Fruit fly (Drosophila melanogaster) whole organism, embryonic: ENCODE data around the gene CG2865.

ENCODE experiments used
- Antp ChIP-seq: fragments of 200-800 bp; sonication (Bioruptor generic); optimal IDR thresholded peaks from 3 replicates; lab custom pipeline; 2016; ENCODE audit warnings: missing biosample characterization, missing genetic modification characterization
- Bdp1 ChIP-seq: fragments of 200-800 bp; sonication (Bioruptor generic); optimal IDR thresholded peaks from 3 replicates; lab custom pipeline; 2016; ENCODE audit warnings: missing biosample characterization, missing genetic modification characterization
- BtbVII ChIP-seq: fragments of 200-800 bp; sonication (Bioruptor generic); optimal IDR thresholded peaks from 3 replicates; lab custom pipeline; 2017; ENCODE audit warnings: missing biosample characterization, mild to moderate bottlenecking, missing genetic modification characterization
- CG10209 ChIP-seq: fragments of 200-800 bp; sonication (Bioruptor generic); optimal IDR thresholded peaks from 3 replicates; lab custom pipeline; 2017; ENCODE audit warnings: missing biosample characterization, mild to moderate bottlenecking, missing genetic modification characterization, missing genetic modification reagents
- CG10274 ChIP-seq: fragments of 200-800 bp; sonication (Bioruptor generic); optimal IDR thresholded peaks from 3 replicates; lab custom pipeline; 2017; ENCODE audit warnings: missing biosample characterization, mild to moderate bottlenecking, missing genetic modification characterization
- CG11093 ChIP-seq: fragments of 200-800 bp; sonication (Bioruptor generic); IDR thresholded peaks from 3 replicates; pipeline ENCODE4 v1.3.6; 2022; ENCODE audit warnings: missing biosample characterization, missing genetic modification characterization
- CG11560 ChIP-seq: fragments of 200-800 bp; sonication (Bioruptor generic); IDR thresholded peaks from 3 replicates; pipeline ENCODE4 v1.3.6; 2022; ENCODE audit warnings: missing biosample characterization, missing genetic modification characterization
- CG12236 ChIP-seq: fragments of 200-800 bp; sonication (Bioruptor generic); optimal IDR thresholded peaks from 2 replicates; lab custom pipeline; 2016; ENCODE audit warnings: missing biosample characterization, missing genetic modification characterization
- CG1602 ChIP-seq: fragments of 200-800 bp; sonication (Bioruptor generic); optimal IDR thresholded peaks from 3 replicates; lab custom pipeline; 2016; ENCODE audit warnings: missing biosample characterization, missing genetic modification characterization
- CG1603 ChIP-seq: fragments of 200-800 bp; sonication (Bioruptor generic); optimal IDR thresholded peaks from 2 replicates; lab custom pipeline; 2019; ENCODE audit warnings: missing biosample characterization, mild to moderate bottlenecking, missing genetic modification characterization, moderate library complexity
- CG4360 ChIP-seq: fragments of 200-800 bp; sonication (Bioruptor generic); IDR thresholded peaks from 2 replicates; pipeline ENCODE4 v1.3.6; 2022; ENCODE audit warnings: missing biosample characterization, missing genetic modification characterization
- CG4617 ChIP-seq: fragments of 200-800 bp; sonication (Bioruptor generic); optimal IDR thresholded peaks from 3 replicates; lab custom pipeline; 2016; ENCODE audit warnings: missing biosample characterization, missing genetic modification characterization, borderline replicate concordance
- CG6272 ChIP-seq: fragments of 200-800 bp; sonication (Bioruptor generic); IDR thresholded peaks from 2 replicates; pipeline ENCODE4 v1.3.6; 2022; ENCODE audit warnings: missing biosample characterization, missing genetic modification characterization
- CG6813 ChIP-seq: fragments of 200-800 bp; sonication (Bioruptor generic); optimal IDR thresholded peaks from 2 replicates; lab custom pipeline; 2017; ENCODE audit warnings: missing biosample characterization, missing genetic modification characterization, mild to moderate bottlenecking, moderate library complexity, missing genetic modification reagents
- CG6854 ChIP-seq: fragments of 200-800 bp; sonication (Bioruptor generic); optimal IDR thresholded peaks from 3 replicates; lab custom pipeline; 2017; ENCODE audit warnings: missing biosample characterization, mild to moderate bottlenecking, missing genetic modification characterization
- CG7357 ChIP-seq: fragments of 200-800 bp; sonication (Bioruptor generic); IDR thresholded peaks from 3 replicates; pipeline ENCODE4 v1.3.6; 2022; ENCODE audit warnings: missing biosample characterization, missing genetic modification characterization
- CG8388 ChIP-seq: fragments of 200-800 bp; sonication (Bioruptor generic); optimal IDR thresholded peaks from 2 replicates; lab custom pipeline; 2019; ENCODE audit warnings: missing biosample characterization, mild to moderate bottlenecking, missing genetic modification characterization, moderate library complexity
- CoRest ChIP-seq: fragments of 200-800 bp; sonication (Bioruptor generic); optimal IDR thresholded peaks from 3 replicates; lab custom pipeline; 2018; ENCODE audit warnings: missing biosample characterization, mild to moderate bottlenecking, missing genetic modification characterization, moderate library complexity
- Dek ChIP-seq: fragments of 200-800 bp; sonication (Bioruptor generic); optimal IDR thresholded peaks from 3 replicates; lab custom pipeline; 2019; ENCODE audit warnings: missing biosample characterization, mild to moderate bottlenecking, missing genetic modification characterization, moderate library complexity
- Dip2 ChIP-seq: fragments of 200-800 bp; sonication (Bioruptor generic); IDR thresholded peaks from 2 replicates; pipeline ENCODE4 v1.3.6; 2022; ENCODE audit warnings: missing biosample characterization, missing genetic modification characterization
- Dll ChIP-seq: fragments of 200-800 bp; sonication (Bioruptor generic); IDR thresholded peaks from 4 replicates; pipeline ENCODE4 v1.3.6; 2022; ENCODE audit warnings: missing biosample characterization, missing genetic modification characterization; ENCODE audit not compliant: partially characterized antibody
- E2f1 ChIP-seq: fragments of 200-800 bp; sonication (Bioruptor generic); IDR thresholded peaks from 2 replicates; pipeline ENCODE4 v1.3.6; 2022; ENCODE audit warnings: missing biosample characterization, missing genetic modification characterization
- E2f2 ChIP-seq: fragments of 200-800 bp; sonication (Bioruptor generic); IDR thresholded peaks from 2 replicates; pipeline ENCODE4 v1.3.6; 2022; ENCODE audit warnings: missing biosample characterization, missing genetic modification characterization
- Elba2 ChIP-seq: fragments of 200-800 bp; sonication (Bioruptor generic); optimal IDR thresholded peaks from 3 replicates; lab custom pipeline; 2016; ENCODE audit warnings: missing biosample characterization, missing genetic modification characterization
- Ets65A ChIP-seq: fragments of 200-800 bp; sonication (Bioruptor generic); peaks from one replicate; lab custom pipeline; 2016; ENCODE audit warnings: missing biosample characterization, missing genetic modification characterization
- Hr3 ChIP-seq: fragments of 200-800 bp; sonication (Bioruptor generic); optimal IDR thresholded peaks from 3 replicates; lab custom pipeline; 2016; ENCODE audit warnings: missing biosample characterization, missing genetic modification characterization
- Jarid2 ChIP-seq: fragments of 200-800 bp; sonication (Bioruptor generic); optimal IDR thresholded peaks from 3 replicates; lab custom pipeline; 2017; ENCODE audit warnings: mild to moderate bottlenecking, missing biosample characterization, missing genetic modification reagents, missing genetic modification characterization
- Myb ChIP-seq: fragments of 200-800 bp; sonication (Bioruptor generic); optimal IDR thresholded peaks from 2 replicates; lab custom pipeline; 2016; ENCODE audit warnings: missing biosample characterization, missing genetic modification characterization
- Nf-YC ChIP-seq: fragments of 200-800 bp; optimal IDR thresholded peaks from 3 replicates; lab custom pipeline; 2019; ENCODE audit warnings: missing biosample characterization, mild to moderate bottlenecking, missing genetic modification characterization, moderate library complexity
- Oaz ChIP-seq: fragments of 200-800 bp; sonication (Bioruptor generic); IDR thresholded peaks from 2 replicates; pipeline ENCODE4 v1.3.6; 2022; ENCODE audit warnings: missing biosample characterization, missing genetic modification characterization
- Optix ChIP-seq: fragments of 200-800 bp; sonication (Bioruptor generic); IDR thresholded peaks from 3 replicates; pipeline ENCODE4 v1.3.6; 2022; ENCODE audit warnings: missing biosample characterization, missing genetic modification characterization
- Rfx ChIP-seq: fragments of 200-800 bp; sonication (Bioruptor generic); IDR thresholded peaks from 2 replicates; pipeline ENCODE4 v1.3.6; 2022; ENCODE audit warnings: missing biosample characterization, missing genetic modification characterization
- Trl ChIP-seq, 3 experiments: fragments of >200 bp in 2 of 3; fragments of 200-800 bp in 1 of 3; sonication (Bioruptor generic) in 1 of 3; optimal IDR thresholded peaks; 2 replicates in 1 of 3; 3 replicates in 2 of 3; lab custom pipeline; 2016 to 2017; ENCODE audit warnings: missing biosample characterization in 1 of 3, missing genetic modification characterization in 1 of 3
- YL-1 ChIP-seq: fragments of 200-800 bp; sonication (Bioruptor generic); optimal IDR thresholded peaks from 3 replicates; lab custom pipeline; 2017; ENCODE audit warnings: missing biosample characterization, mild to moderate bottlenecking, missing genetic modification characterization
- ab ChIP-seq: fragments of 200-800 bp; sonication (Bioruptor generic); optimal IDR thresholded peaks from 2 replicates; lab custom pipeline; 2016; ENCODE audit warnings: missing biosample characterization, missing genetic modification characterization
- ara ChIP-seq: fragments of 200-800 bp; sonication (Bioruptor generic); IDR thresholded peaks from 2 replicates; pipeline ENCODE4 v1.3.6; 2022; ENCODE audit warnings: missing biosample characterization, missing genetic modification characterization
- cad ChIP-seq: fragments of >200 bp; optimal IDR thresholded peaks from 2 replicates; lab custom pipeline; 2017; ENCODE audit warnings: missing biosample characterization, missing genetic modification characterization
- dan ChIP-seq: fragments of 200-800 bp; sonication (Bioruptor generic); IDR thresholded peaks from 2 replicates; pipeline ENCODE4 v1.3.6; 2022; ENCODE audit warnings: missing biosample characterization, missing genetic modification characterization
- grau ChIP-seq: fragments of 200-800 bp; optimal IDR thresholded peaks from 3 replicates; lab custom pipeline; 2019; ENCODE audit warnings: missing biosample characterization, mild to moderate bottlenecking, missing genetic modification characterization, moderate library complexity
- h ChIP-seq: fragments of >200 bp; optimal IDR thresholded peaks from 2 replicates; lab custom pipeline; 2017
- ken ChIP-seq: fragments of 200-800 bp; sonication (Bioruptor generic); IDR thresholded peaks from 3 replicates; pipeline ENCODE4 v1.3.6; 2022; ENCODE audit warnings: missing biosample characterization, missing genetic modification characterization
- lola ChIP-seq, 3 experiments: fragments of >200 bp in 2 of 3; fragments of 200-800 bp in 1 of 3; sonication (Bioruptor generic) in 1 of 3; optimal IDR thresholded peaks; 2 replicates each; lab custom pipeline; 2017 to 2019; ENCODE audit warnings: missing biosample characterization in 3 of 3, missing genetic modification characterization in 3 of 3, mild to moderate bottlenecking in 1 of 3, moderate library complexity in 1 of 3
- ssp ChIP-seq: fragments of 200-800 bp; sonication (Bioruptor generic); IDR thresholded peaks from 2 replicates; pipeline ENCODE4 v1.3.6; 2022; ENCODE audit warnings: missing biosample characterization, missing genetic modification characterization
- ttk ChIP-seq: fragments of 200-800 bp; sonication (Bioruptor generic); IDR thresholded peaks from 2 replicates; pipeline ENCODE4 v2.1.2; 2022; ENCODE audit warnings: missing biosample characterization, missing genetic modification characterization
- unpg ChIP-seq: fragments of 200-800 bp; sonication (Bioruptor generic); optimal IDR thresholded peaks from 3 replicates; lab custom pipeline; 2018; ENCODE audit warnings: missing biosample characterization, mild to moderate bottlenecking, missing genetic modification characterization, moderate library complexity
- vnd ChIP-seq: fragments of 200-800 bp; sonication (Bioruptor generic); IDR thresholded peaks from 3 replicates; pipeline ENCODE4 v1.3.6; 2022; ENCODE audit warnings: missing biosample characterization, missing genetic modification characterization; ENCODE audit not compliant: partially characterized antibody
- zfh2 ChIP-seq: fragments of 200-800 bp; sonication (Bioruptor generic); optimal IDR thresholded peaks from 2 replicates; lab custom pipeline; 2016; ENCODE audit warnings: missing biosample characterization, missing genetic modification characterization

CG2865 gene

DNA sequence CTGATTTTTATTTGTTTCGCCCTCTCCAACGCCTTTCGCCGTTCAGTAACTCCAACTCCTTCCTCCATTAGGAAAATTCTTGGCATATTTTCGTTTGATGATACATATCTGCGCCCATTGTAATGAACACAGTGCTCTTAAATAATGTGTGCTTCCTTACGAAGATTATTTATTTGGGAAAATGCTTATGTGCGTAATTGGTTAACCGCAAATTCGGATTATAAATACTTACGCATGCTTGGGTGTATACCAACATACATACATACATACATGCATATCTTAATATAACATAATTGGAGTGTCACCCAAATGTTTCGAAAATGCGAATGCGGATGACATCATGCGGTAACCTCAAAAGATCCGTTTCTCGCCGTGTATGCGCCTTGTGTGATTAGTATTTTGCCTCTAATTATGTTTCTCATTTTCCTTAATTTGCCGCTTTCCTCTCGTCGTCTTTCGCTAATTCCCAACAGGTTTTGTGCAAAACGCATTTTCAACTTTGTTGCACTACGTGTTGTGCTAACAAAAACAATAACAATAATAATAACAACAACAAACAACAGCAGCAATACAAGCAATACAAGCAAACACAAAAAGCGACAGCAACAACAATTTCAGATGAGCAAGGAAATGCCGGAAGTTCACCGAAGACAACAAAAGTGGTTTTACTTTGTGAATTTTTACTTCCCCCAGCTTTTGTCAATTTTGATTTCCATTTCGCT, 11.5 kb upstream of the CG2865 start (continued):
- peak; percentile 14 for TF ChIP-seq grau (tag; lab: Kevin White, UChicago)
- TF ChIP-seq CG8388, result peak; percentile 11
- TF ChIP-seq CG4617 (GFP tag; lab: Kevin White, UChicago), result no peak
- TF ChIP-seq YL-1 (GFP tag; lab: Kevin White, UChicago), result no peak
- TF ChIP-seq Rfx (GFP tag; lab: Robert Waterston, UW), result no peak
- TF ChIP-seq CG1603 (tag; lab: Kevin White, UChicago), result peak; percentile 27
- peak in 1 of 3 experiments; percentile 10 for TF ChIP-seq lola (GFP tag; optimal IDR thresholded peaks at IDR 0.05; lab: Kevin White, UChicago)

DNA sequence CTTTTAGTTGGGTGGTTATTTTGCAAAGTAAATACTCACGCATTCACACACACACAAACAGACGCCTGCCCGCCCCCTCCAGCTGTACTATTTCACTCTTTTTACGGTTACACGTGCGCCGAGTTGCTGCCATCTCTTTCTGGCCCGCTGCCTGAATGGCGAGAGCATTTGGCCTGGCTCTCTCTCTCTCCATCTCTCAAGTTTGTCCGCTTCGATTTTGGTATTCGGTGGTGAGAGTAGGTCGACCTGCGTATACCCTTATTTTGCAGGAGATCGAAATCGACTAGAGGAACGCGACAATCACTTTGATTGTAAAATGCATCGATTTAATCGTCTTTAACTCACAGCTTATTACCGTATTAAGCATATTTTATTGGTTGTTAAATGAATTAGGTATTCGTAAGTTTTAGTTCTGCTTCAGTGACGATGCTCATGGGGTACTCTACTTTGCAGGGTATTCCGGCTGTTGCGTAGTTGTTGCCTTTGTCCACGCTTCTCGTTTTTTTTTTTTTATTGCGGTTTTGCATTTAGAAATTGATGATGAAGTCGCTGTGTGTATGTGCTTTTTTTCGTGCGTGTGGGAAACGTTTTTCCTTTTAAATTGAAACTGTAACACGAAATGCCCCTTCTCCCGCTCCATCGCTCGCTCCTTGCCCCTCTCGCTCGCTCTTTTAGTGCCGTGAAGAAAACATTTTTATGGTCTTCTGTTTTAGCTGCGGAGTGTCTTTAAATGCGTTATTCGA, 10.7 kb upstream of the CG2865 start:
- no peak for TF ChIP-seq h (lab: Kevin White, UChicago)
- TF ChIP-seq ssp (GFP tag; lab: Robert Waterston, UW), result peak; percentile 65
- peak; percentile 83 for TF ChIP-seq Bdp1 (GFP tag; lab: Kevin White, UChicago)
- peak; percentile 85 for TF ChIP-seq ab (GFP tag; lab: Kevin White, UChicago)
- peak; percentile 83 for TF ChIP-seq CG1602 (GFP tag; lab: Kevin White, UChicago)
- TF ChIP-seq Myb (GFP tag; lab: Kevin White, UChicago), result peak; percentile 84
- TF ChIP-seq vnd (GFP tag; lab: Robert Waterston, UW), result no peak
- no peak for TF ChIP-seq Dip2 (GFP tag; lab: Robert Waterston, UW)
- TF ChIP-seq CG6813 (GFP tag; lab: Kevin White, UChicago), result peak; percentile 83
- TF ChIP-seq unpg (GFP tag; lab: Kevin White, UChicago), result peak; percentile 90
- no peak for TF ChIP-seq Elba2 (GFP tag; lab: Kevin White, UChicago)
- TF ChIP-seq Antp (GFP tag; lab: Kevin White, UChicago), result peak; percentile 91
- TF ChIP-seq CG7357 (GFP tag; lab: Robert Waterston, UW), result peak; percentile 69
- peak; percentile 88 for TF ChIP-seq E2f1
- TF ChIP-seq ken (GFP tag; lab: Robert Waterston, UW), result peak; percentile 71; the same call in 2 of the 3 replicates
- TF ChIP-seq dan, result 0 out of 2 replicates have a peak, but pooled peaks have one; percentile 28
- TF ChIP-seq CG6854 (GFP tag; lab: Kevin White, UChicago), result peak; percentile 87
- no peak for TF ChIP-seq CG4360 (GFP tag; lab: Robert Waterston, UW)
- peak; percentile 66; the same call in 1 of the 3 replicates for TF ChIP-seq CG11093 (GFP tag; lab: Robert Waterston, UW)
- TF ChIP-seq Optix, result peak; percentile 86
- TF ChIP-seq CG10209, result peak; percentile 87
- no peak for TF ChIP-seq cad (GFP tag; lab: Kevin White, UChicago)
- TF ChIP-seq ara (GFP tag; lab: Robert Waterston, UW), result peak; percentile 74
- TF ChIP-seq Dek (tag; lab: Kevin White, UChicago), result peak; percentile 84
- peak; percentile 87 for TF ChIP-seq CG12236 (GFP tag; lab: Kevin White, UChicago)
- TF ChIP-seq CG11560 (tag; lab: Robert Waterston, UW), result peak; percentile 54; the same call in 2 of the 3 replicates
- TF ChIP-seq CG6272, result peak; percentile 57
- peak; percentile 90 for TF ChIP-seq CoRest (tag; lab: Kevin White, UChicago)
- TF ChIP-seq E2f2 (GFP tag; lab: Robert Waterston, UW), result peak; percentile 71
- peak; percentile 99 for TF ChIP-seq Ets65A
- TF ChIP-seq CG10274, result peak; percentile 98
- TF ChIP-seq Oaz (GFP tag; lab: Robert Waterston, UW), result peak; percentile 74
- TF ChIP-seq Nf-YC (tag; lab: Kevin White, UChicago), result peak; percentile 79
- TF ChIP-seq ttk (GFP tag; lab: Robert Waterston, UW), result peak; percentile 77
- TF ChIP-seq Hr3 (GFP tag; lab: Kevin White, UChicago), result peak; percentile 86
- peak; percentile 93 for TF ChIP-seq zfh2 (GFP tag; lab: Kevin White, UChicago)
- no peak for TF ChIP-seq Dll (GFP tag; lab: Robert Waterston, UW)
- peak; percentile 55 for TF ChIP-seq Jarid2
- peak; percentile 90 for TF ChIP-seq Trl (optimal IDR thresholded peaks at IDR 0.05; lab: Kevin White, UChicago)
- TF ChIP-seq Trl (GFP tag; optimal IDR thresholded peaks at IDR 0.05; lab: Kevin White, UChicago), result peak; percentile 87
- TF ChIP-seq BtbVII (GFP tag; lab: Kevin White, UChicago), result peak; percentile 89
